Worm (Caenorhabditis elegans) whole organism, late embryonic: ENCODE results near the gene sahd-1.

Experiments
- C38D4.7 ChIP-seq: fragments of 200-800 bp; sonication (Bioruptor generic); optimal IDR thresholded peaks from 2 replicates; lab custom pipeline; 2018; ENCODE audit warnings: mild to moderate bottlenecking, missing genetic modification characterization, moderate library complexity, missing compliant biosample characterization
- ama-1 ChIP-seq: fragments of 150-350 bp; optimal IDR thresholded peaks from 2 replicates; lab custom pipeline; 2014
- ceh-45 ChIP-seq: fragments of 200-800 bp; sonication (Bioruptor generic); IDR thresholded peaks from 2 replicates; pipeline ENCODE4 v1.3.6; 2022; ENCODE audit warnings: missing genetic modification reagents, missing genetic modification characterization, missing compliant biosample characterization
- ceh-6 ChIP-seq: fragments of 200-800 bp; sonication (Bioruptor generic); optimal IDR thresholded peaks from 2 replicates; lab custom pipeline; 2018; ENCODE audit warnings: mild to moderate bottlenecking, missing genetic modification characterization, missing compliant biosample characterization
- dmd-4 ChIP-seq: sonication (generic microtip); optimal IDR thresholded peaks from 2 replicates; lab custom pipeline; 2016; ENCODE audit warnings: borderline replicate concordance, missing genetic modification characterization, missing compliant biosample characterization
- elt-2 ChIP-seq: sonication (generic microtip); optimal IDR thresholded peaks from 2 replicates; lab custom pipeline; 2016; ENCODE audit warnings: missing genetic modification reagents, missing genetic modification characterization, missing compliant biosample characterization
- fkh-10 ChIP-seq: fragments of 150-350 bp; optimal IDR thresholded peaks from 2 replicates; lab custom pipeline; 2014; ENCODE audit warnings: missing biosample characterization, missing genetic modification reagents, missing genetic modification characterization
- hlh-6 ChIP-seq: sonication (generic microtip); optimal IDR thresholded peaks from 2 replicates; lab custom pipeline; 2016; ENCODE audit warnings: missing genotype, missing genetic modification characterization, missing compliant biosample characterization
- pag-3 ChIP-seq: sonication (generic microtip); optimal IDR thresholded peaks from 2 replicates; lab custom pipeline; 2016; ENCODE audit warnings: missing compliant biosample characterization, missing genetic modification characterization, borderline replicate concordance
- syd-9 ChIP-seq: sonication (generic microtip); optimal IDR thresholded peaks from 2 replicates; lab custom pipeline; 2016; ENCODE audit warnings: mild to moderate bottlenecking, missing genetic modification characterization, moderate library complexity, missing compliant biosample characterization

ce11 chrII:5521411-5521810, 6.7 kb upstream of the sahd-1 start, which contains the start of gene ZK177.12:
- TF ChIP-seq fkh-10 (GFP tag; lab: Kevin White, UChicago) (no peak), syd-9 (tag; lab: Kevin White, UChicago) (no peak), ceh-45 (GFP tag; lab: Robert Waterston, UW) (no peak), ama-1 (no peak), pag-3 (tag; lab: Kevin White, UChicago) (no peak), dmd-4 (no peak), C38D4.7 (no peak), hlh-6 (no peak), ceh-6 (GFP tag; lab: Kevin White, UChicago) (no peak), elt-2 (tag; lab: Kevin White, UChicago) (no peak)
